Fruit fly (Drosophila melanogaster): ENCODE results near the gene Nubp2.
A peak's percentile ranks its signal among the peaks of the same experiment; 100 is the strongest.

dm6 chr3L:20533409-20533808 is 7.0 kb downstream of the Nubp2 start, which contains the start of gene CG13250:
- TF ChIP-seq toe (GFP tag; optimal IDR thresholded peaks at IDR 0.05) (no peak), tj (GFP tag; optimal IDR thresholded peaks at IDR 0.05) (peak; percentile 65), CG1620 (GFP tag; optimal IDR thresholded peaks at IDR 0.05) (no peak), CG12768 (GFP tag; optimal IDR thresholded peaks at IDR 0.05) (no peak)
